Fruit fly (Drosophila melanogaster): Measurements from ENCODE around the gene Ir10a.

The Ir10a gene

DNA sequence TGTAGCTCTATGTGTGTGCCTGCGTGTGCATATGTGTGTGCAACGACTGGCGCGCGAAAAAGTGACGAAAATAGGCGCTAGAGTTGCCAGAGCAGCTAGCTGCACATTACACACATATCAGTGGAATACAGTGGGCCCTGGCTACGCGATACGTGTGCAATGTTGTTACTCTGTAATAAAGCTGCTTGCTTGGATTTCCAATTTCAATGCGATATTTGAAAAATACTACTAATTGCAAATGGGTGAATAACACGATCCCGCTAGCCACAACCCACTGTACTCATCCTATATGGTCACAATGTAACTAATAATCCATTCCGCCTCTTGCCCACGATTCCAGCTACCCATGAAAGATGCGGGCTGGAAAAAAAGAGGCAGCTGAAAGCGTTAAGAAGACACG lies 40.3 kb upstream of the Ir10a start (continued):
- TF ChIP-seq CG6854 (GFP tag; optimal IDR thresholded peaks at IDR 0.05) (peak; percentile 82), zen (tag; optimal IDR thresholded peaks at IDR 0.05) (peak; percentile 81), schlank (tag; optimal IDR thresholded peaks at IDR 0.05) (peak; percentile 88), CG1603 (tag; optimal IDR thresholded peaks at IDR 0.05) (peak; percentile 97), Fer2 (tag; optimal IDR thresholded peaks at IDR 0.05) (peak; percentile 79), wdn (GFP tag; IDR thresholded peaks at IDR 0.05) (peak; percentile 88), nmo (GFP tag; optimal IDR thresholded peaks at IDR 0.05) (peak; percentile 93), CG17361 (GFP tag; IDR thresholded peaks at IDR 0.05) (peak; percentile 87), Hr78 (GFP tag; optimal IDR thresholded peaks at IDR 0.05) (peak in 1 of 2 experiments; percentile 56), CG2199 (GFP tag; IDR thresholded peaks at IDR 0.05) (peak; percentile 96), MBD-R2 (GFP tag; IDR thresholded peaks at IDR 0.05) (peak; percentile 87), twi (tag; optimal IDR thresholded peaks at IDR 0.05) (peak; percentile 72), TFAM (GFP tag; optimal IDR thresholded peaks at IDR 0.05) (peak; percentile 52), sisA (GFP tag; IDR thresholded peaks at IDR 0.05) (peak; percentile 97), Sry-δ (GFP tag; optimal IDR thresholded peaks at IDR 0.05) (peak; percentile 41), CG9932 (GFP tag; IDR thresholded peaks at IDR 0.05) (peak; percentile 94), bigmax (GFP tag; optimal IDR thresholded peaks at IDR 0.05) (peak; percentile 41), eyg (GFP tag; optimal IDR thresholded peaks at IDR 0.05) (peak; percentile 90), ERR (GFP tag; optimal IDR thresholded peaks at IDR 0.05) (peak; percentile 92), CG8765 (GFP tag; IDR thresholded peaks at IDR 0.05) (peak; percentile 93), croc (GFP tag; conservative IDR thresholded peaks at IDR 0.05) (peak; percentile 89), sens-2 (GFP tag; IDR thresholded peaks at IDR 0.05) (peak; percentile 93), fd102C (GFP tag; optimal IDR thresholded peaks at IDR 0.05) (no peak), gsb-n (tag; optimal IDR thresholded peaks at IDR 0.05) (peak; percentile 81), stwl (tag; optimal IDR thresholded peaks at IDR 0.05) (peak; percentile 6), tx (GFP tag; optimal IDR thresholded peaks at IDR 0.05) (peak; percentile 89), crc (GFP tag; optimal IDR thresholded peaks at IDR 0.05) (peak; percentile 87), ttk (GFP tag; IDR thresholded peaks at IDR 0.05) (peak; percentile 94), crol (GFP tag; IDR thresholded peaks at IDR 0.05) (peak; percentile 60), CG9215 (GFP tag; IDR thresholded peaks at IDR 0.05) (peak; percentile 87), CG15011 (GFP tag; optimal IDR thresholded peaks at IDR 0.05) (peak; percentile 80), Atf6 (GFP tag; IDR thresholded peaks at IDR 0.05) (peak; percentile 92), NfI (GFP tag; optimal IDR thresholded peaks at IDR 0.05) (peak; percentile 95), CG9727 (GFP tag; optimal IDR thresholded peaks at IDR 0.05) (peak; percentile 89), jumu (GFP tag; optimal IDR thresholded peaks at IDR 0.05) (peak; percentile 94), CG14667 (GFP tag; IDR thresholded peaks at IDR 0.05) (peak; percentile 92), CG1832 (GFP tag; optimal IDR thresholded peaks at IDR 0.05) (no peak), Hand (GFP tag; optimal IDR thresholded peaks at IDR 0.05) (peak; percentile 78), CG14050 (GFP tag; IDR thresholded peaks at IDR 0.05) (peak; percentile 93), ken (GFP tag; IDR thresholded peaks at IDR 0.05) (peak; percentile 97), ro (GFP tag; IDR thresholded peaks at IDR 0.05) (peak; percentile 89), tna (GFP tag; IDR thresholded peaks at IDR 0.05; ENCODE audit: partially characterized antibody) (0 out of 2 replicates have a peak, but pooled peaks have one; percentile 16), CG17912 (GFP tag; optimal IDR thresholded peaks at IDR 0.05) (peak; percentile 87), Mad (GFP tag; optimal IDR thresholded peaks at IDR 0.05) (peak; percentile 85), CG18011 (GFP tag; optimal IDR thresholded peaks at IDR 0.05) (peak; percentile 75), Dfd (GFP tag; optimal IDR thresholded peaks at IDR 0.05) (no peak), CG2129 (GFP tag; IDR thresholded peaks at IDR 0.05; ENCODE audit: partially characterized antibody) (no peak), CG8290 (GFP tag; optimal IDR thresholded peaks at IDR 0.05) (peak; percentile 73), CG8290 (tag; optimal IDR thresholded peaks at IDR 0.05) (peak in 1 of 2 experiments; percentile 99), sob (GFP tag; IDR thresholded peaks at IDR 0.05) (peak; percentile 96), tin (GFP tag; optimal IDR thresholded peaks at IDR 0.05) (peak; percentile 94), CG1529 (GFP tag; optimal IDR thresholded peaks at IDR 0.05) (peak; percentile 88)
